Worm (Caenorhabditis elegans): ENCODE measurements around the gene Y17G9B.2.

Y17G9B.2 gene

DNA sequence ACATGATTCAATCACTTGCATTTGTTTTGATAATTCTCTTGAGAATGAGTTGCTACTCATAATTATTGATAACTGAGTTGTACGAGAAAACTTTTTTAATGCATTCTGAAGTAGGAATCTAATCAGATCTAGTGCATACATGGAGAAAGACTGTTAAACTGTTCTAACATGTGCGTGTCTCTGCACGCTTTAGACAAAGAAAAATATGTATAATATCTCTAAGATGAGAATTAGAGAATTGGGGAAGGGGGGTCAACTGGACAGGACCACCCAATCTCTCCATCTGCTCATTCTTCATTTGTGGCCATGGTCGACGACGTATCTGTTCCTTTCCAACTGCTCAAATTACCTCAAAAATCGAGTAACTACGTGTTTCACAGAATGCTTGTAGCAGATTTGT lies 26.7 kb upstream of the Y17G9B.2 start, which contains the start of gene fbxb-78:
fbxb-78 (plus strand) TSS at position 301 of the 400 bp plus-strand sequence.
- TF ChIP-seq ceh-2 (tag; optimal IDR thresholded peaks at IDR 0.05) (no peak), sox-4 (tag; optimal IDR thresholded peaks at IDR 0.05) (no peak), lin-11 (tag; optimal IDR thresholded peaks at IDR 0.05) (no peak), ceh-19 (GFP tag; optimal IDR thresholded peaks at IDR 0.05) (no peak), F13H6.1 (tag; optimal IDR thresholded peaks at IDR 0.05) (no peak), hlh-13 (GFP tag; optimal IDR thresholded peaks at IDR 0.05) (no peak)

DNA sequence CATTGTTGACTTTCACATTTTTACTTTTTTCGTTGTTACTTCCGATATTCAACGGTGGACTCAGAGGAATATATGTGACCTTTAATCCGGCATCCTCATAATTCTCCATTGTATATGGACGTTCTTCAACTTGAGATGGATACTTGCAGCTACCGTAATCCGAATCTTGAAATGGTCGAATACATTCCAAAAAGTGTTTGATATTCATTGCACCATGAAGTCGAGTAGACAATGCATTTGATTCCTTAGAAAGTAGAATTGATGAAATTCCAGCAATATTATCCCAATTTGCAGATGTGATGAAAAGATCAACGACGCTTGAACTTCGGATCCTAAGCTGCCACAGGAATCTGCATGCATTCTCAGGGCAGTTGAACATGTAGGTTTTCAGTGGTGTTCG lies 21.5 kb upstream of the Y17G9B.2 start:
- TF ChIP-seq tbx-2 (tag; optimal IDR thresholded peaks at IDR 0.05): no peak
- TF ChIP-seq nhr-11 (tag; optimal IDR thresholded peaks at IDR 0.05): no peak
- TF ChIP-seq Y22D7AL.16 (tag; optimal IDR thresholded peaks at IDR 0.05): no peak
- no peak for TF ChIP-seq elt-2 (tag; optimal IDR thresholded peaks at IDR 0.05)
- TF ChIP-seq tbx-7 (tag; optimal IDR thresholded peaks at IDR 0.05): no peak

DNA sequence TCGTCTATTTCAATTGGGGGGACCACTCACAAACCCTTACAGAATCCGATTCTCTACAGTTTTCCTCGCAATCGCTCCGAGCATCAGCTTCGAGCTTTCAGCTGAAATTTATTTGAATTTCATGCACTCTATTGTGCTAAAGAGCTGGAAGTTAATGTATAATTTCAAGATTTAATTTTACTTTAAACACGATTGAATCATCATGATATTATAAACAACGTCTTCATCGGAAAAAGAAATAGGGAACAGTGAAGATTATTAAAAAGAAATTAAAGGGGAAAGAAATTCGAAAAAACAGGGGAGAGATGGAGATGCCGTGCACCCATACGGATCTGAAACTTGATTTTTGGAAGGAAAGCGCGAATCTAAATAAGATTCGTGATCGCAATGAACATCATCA lies 19.8 kb upstream of the Y17G9B.2 start, which contains the start of gene hoe-1:
hoe-1 (minus strand) TSS at position 101 of the 400 bp plus-strand sequence.
- TF ChIP-seq hlh-6 (tag; optimal IDR thresholded peaks at IDR 0.05): no peak
- no peak for TF ChIP-seq pha-2 (tag; optimal IDR thresholded peaks at IDR 0.05)
- no peak for TF ChIP-seq dmd-4 (tag; optimal IDR thresholded peaks at IDR 0.05; ENCODE audit: borderline replicate concordance)
- no peak for TF ChIP-seq hlh-15 (tag; optimal IDR thresholded peaks at IDR 0.05)
- TF ChIP-seq gmeb-2 (tag; optimal IDR thresholded peaks at IDR 0.05): no peak
- no peak for TF ChIP-seq zip-5 (tag; optimal IDR thresholded peaks at IDR 0.05)
- TF ChIP-seq mec-3 (tag; optimal IDR thresholded peaks at IDR 0.05; ENCODE audit: borderline replicate concordance): no peak
- TF ChIP-seq ahr-1 (tag; optimal IDR thresholded peaks at IDR 0.05): no peak
- no peak for TF ChIP-seq elt-4 (tag; optimal IDR thresholded peaks at IDR 0.05)
- no peak for TF ChIP-seq ceh-2 (tag; optimal IDR thresholded peaks at IDR 0.05)
- TF ChIP-seq pros-1 (tag; optimal IDR thresholded peaks at IDR 0.05): no peak
- no peak for TF ChIP-seq sox-4 (tag; optimal IDR thresholded peaks at IDR 0.05)
- no peak for TF ChIP-seq pat-9 (tag; optimal IDR thresholded peaks at IDR 0.05)

DNA sequence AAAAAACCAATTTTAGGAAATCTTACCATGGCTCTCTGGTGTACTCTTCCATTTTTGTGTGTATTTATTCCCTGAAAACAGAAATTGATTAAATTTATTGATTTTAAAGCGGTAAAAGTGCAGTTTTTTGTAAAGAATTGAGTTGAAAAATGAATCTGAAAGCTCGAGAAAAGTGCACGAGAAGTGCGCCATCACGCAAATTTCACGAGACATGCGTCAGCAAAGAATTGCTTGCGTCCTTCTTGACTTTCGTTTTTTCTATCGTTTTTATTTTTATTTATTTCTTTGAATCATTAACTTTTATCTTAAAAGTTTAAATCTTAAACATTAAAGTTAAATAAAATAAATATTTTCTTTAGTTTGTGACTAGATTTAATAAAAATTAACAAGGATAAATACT lies 18.5 kb upstream of the Y17G9B.2 start, which contains the start of gene timm-17B.1:
timm-17B.1 (minus strand) TSS at position 71 of the 400 bp plus-strand sequence.
- no peak for TF ChIP-seq sdc-2 (tag; optimal IDR thresholded peaks at IDR 0.05)
- no peak for TF ChIP-seq Y22D7AL.16 (tag; optimal IDR thresholded peaks at IDR 0.05)
- TF ChIP-seq elt-2 (tag; optimal IDR thresholded peaks at IDR 0.05): peak; percentile 42
- peak; percentile 36 for TF ChIP-seq ttx-3 (tag; optimal IDR thresholded peaks at IDR 0.05)
- no peak for TF ChIP-seq ceh-19 (GFP tag; optimal IDR thresholded peaks at IDR 0.05)
- TF ChIP-seq sox-4 (tag; optimal IDR thresholded peaks at IDR 0.05): peak; percentile 6
- TF ChIP-seq nfya-1 (tag; optimal IDR thresholded peaks at IDR 0.05): peak; percentile 35
- TF ChIP-seq zip-5 (tag; optimal IDR thresholded peaks at IDR 0.05): no peak
- TF ChIP-seq hlh-30 (tag; optimal IDR thresholded peaks at IDR 0.05; ENCODE audit: insufficient read depth): no peak

DNA sequence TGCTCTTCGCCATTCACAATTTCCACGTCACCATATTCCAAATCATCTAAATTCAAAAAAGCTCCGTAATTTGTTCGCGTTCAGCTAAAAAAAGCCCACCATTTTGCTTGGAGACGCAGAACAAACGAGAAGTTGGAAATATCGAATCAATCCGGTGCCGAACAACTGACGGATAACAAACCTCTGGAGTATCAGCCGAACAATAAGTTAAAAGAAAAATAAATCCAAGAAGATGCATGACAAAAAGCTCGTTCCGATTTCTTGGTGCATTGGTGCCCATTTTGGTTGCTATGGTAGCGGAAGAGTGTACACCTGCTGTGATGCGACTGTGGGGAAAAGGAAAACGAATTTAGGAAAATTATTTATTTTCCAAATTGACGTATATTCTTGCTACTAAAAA lies 16.4 kb upstream of the Y17G9B.2 start, which contains the start of gene tctn-1:
tctn-1 (minus strand) TSS at position 280 of the 400 bp plus-strand sequence.
- TF ChIP-seq ceh-18 (tag; optimal IDR thresholded peaks at IDR 0.05): no peak
- TF ChIP-seq dmd-4 (tag; optimal IDR thresholded peaks at IDR 0.05; ENCODE audit: borderline replicate concordance): no peak
- no peak for TF ChIP-seq sdc-2 (tag; optimal IDR thresholded peaks at IDR 0.05)
- no peak for TF ChIP-seq ahr-1 (tag; optimal IDR thresholded peaks at IDR 0.05)
- TF ChIP-seq rnt-1 (tag; optimal IDR thresholded peaks at IDR 0.05): no peak
- no peak for TF ChIP-seq elt-2 (tag; optimal IDR thresholded peaks at IDR 0.05)
- no peak for TF ChIP-seq pha-2 (tag; optimal IDR thresholded peaks at IDR 0.05)
- no peak for TF ChIP-seq ceh-45 (GFP tag; IDR thresholded peaks at IDR 0.05)
- TF ChIP-seq ceh-14 (tag; optimal IDR thresholded peaks at IDR 0.05): no peak
- no peak for TF ChIP-seq pag-3 (tag; optimal IDR thresholded peaks at IDR 0.05; ENCODE audit: borderline replicate concordance)
- no peak for TF ChIP-seq unc-86 (tag; optimal IDR thresholded peaks at IDR 0.05)
- no peak for TF ChIP-seq Y22D7AL.16 (tag; optimal IDR thresholded peaks at IDR 0.05)
- no peak for TF ChIP-seq ama-1 (optimal IDR thresholded peaks at IDR 0.05)
- TF ChIP-seq ceh-30 (tag; optimal IDR thresholded peaks at IDR 0.05): no peak
- no peak for TF ChIP-seq C08G9.2 (tag; optimal IDR thresholded peaks at IDR 0.05)
- no peak for TF ChIP-seq ceh-6 (GFP tag; optimal IDR thresholded peaks at IDR 0.05)
- TF ChIP-seq pha-4 (tag; optimal IDR thresholded peaks at IDR 0.05): no peak
- no peak for TF ChIP-seq madf-2 (tag; optimal IDR thresholded peaks at IDR 0.05)

Measured in whole organism, late embryonic.